Fruit fly (Drosophila melanogaster) whole organism, prepupa: ENCODE results near the gene CG31141.

Experiments
- Blimp-1 ChIP-seq: fragments of 200-800 bp; sonication (Bioruptor generic); optimal IDR thresholded peaks from 3 replicates; lab custom pipeline; 2017; ENCODE audit warnings: missing biosample characterization, missing genetic modification characterization, mild to moderate bottlenecking, moderate library complexity, missing genetic modification reagents
- CG10631 ChIP-seq: fragments of 200-800 bp; sonication (Bioruptor generic); optimal IDR thresholded peaks from 2 replicates; lab custom pipeline; 2016; ENCODE audit warnings: missing biosample characterization, missing genetic modification characterization
- CG10669 ChIP-seq: fragments of 200-800 bp; sonication (Bioruptor generic); optimal IDR thresholded peaks from 3 replicates; lab custom pipeline; 2018; ENCODE audit warnings: missing biosample characterization, mild to moderate bottlenecking, missing genetic modification characterization, moderate library complexity
- CG11762 ChIP-seq: fragments of 200-800 bp; sonication (Bioruptor generic); optimal IDR thresholded peaks from 3 replicates; lab custom pipeline; 2016; ENCODE audit warnings: missing biosample characterization, missing genetic modification characterization; ENCODE audit not compliant: insufficient read depth
- CG11902 ChIP-seq: fragments of 200-800 bp; sonication (Bioruptor generic); optimal IDR thresholded peaks from 3 replicates; lab custom pipeline; 2016; ENCODE audit warnings: missing biosample characterization, missing genetic modification characterization
- CG15336 ChIP-seq: fragments of 200-800 bp; sonication (Bioruptor generic); IDR thresholded peaks from 2 replicates; pipeline ENCODE4 v1.3.6; 2022; ENCODE audit warnings: missing biosample characterization, missing genetic modification characterization
- CG1621 ChIP-seq: fragments of 200-800 bp; sonication (Bioruptor generic); optimal IDR thresholded peaks from 3 replicates; lab custom pipeline; 2018; ENCODE audit warnings: missing biosample characterization, mild to moderate bottlenecking, missing genetic modification characterization
- CG3032 ChIP-seq: fragments of 200-800 bp; optimal IDR thresholded peaks from 2 replicates; lab custom pipeline; 2019; ENCODE audit warnings: missing biosample characterization, mild to moderate bottlenecking, missing genetic modification characterization, moderate library complexity
- CG31627 ChIP-seq: fragments of 200-800 bp; sonication (Bioruptor generic); optimal IDR thresholded peaks from 3 replicates; lab custom pipeline; 2016; ENCODE audit warnings: missing biosample characterization, missing genetic modification characterization
- CG32006 ChIP-seq: fragments of 200-800 bp; sonication (Bioruptor generic); optimal IDR thresholded peaks from 3 replicates; lab custom pipeline; 2017; ENCODE audit warnings: missing biosample characterization, mild to moderate bottlenecking, missing genetic modification characterization
- CG34406 ChIP-seq: fragments of 200-800 bp; sonication (Bioruptor generic); optimal IDR thresholded peaks from 3 replicates; lab custom pipeline; 2016; ENCODE audit warnings: missing biosample characterization, missing genetic modification characterization
- CG3919 ChIP-seq: fragments of 200-800 bp; sonication (Bioruptor generic); optimal IDR thresholded peaks from 3 replicates; lab custom pipeline; 2016; ENCODE audit warnings: missing biosample characterization, missing genetic modification characterization
- CG4318 ChIP-seq: fragments of 200-800 bp; sonication (Bioruptor generic); optimal IDR thresholded peaks from 3 replicates; lab custom pipeline; 2017; ENCODE audit warnings: missing biosample characterization, mild to moderate bottlenecking, missing genetic modification characterization
- CG6792 ChIP-seq: fragments of 200-800 bp; sonication (Bioruptor generic); optimal IDR thresholded peaks from 3 replicates; lab custom pipeline; 2016; ENCODE audit warnings: missing biosample characterization, missing genetic modification characterization
- CG6808 ChIP-seq: fragments of 200-800 bp; sonication (Bioruptor generic); optimal IDR thresholded peaks from 3 replicates; lab custom pipeline; 2017; ENCODE audit warnings: missing biosample characterization, missing genetic modification characterization, mild to moderate bottlenecking, moderate library complexity, missing genetic modification reagents
- CG6854 ChIP-seq: fragments of 200-800 bp; sonication (Bioruptor generic); optimal IDR thresholded peaks from 2 replicates; lab custom pipeline; 2017; ENCODE audit warnings: missing biosample characterization, mild to moderate bottlenecking, missing genetic modification characterization
- CG7368 ChIP-seq: fragments of 200-800 bp; sonication (Bioruptor generic); optimal IDR thresholded peaks from 3 replicates; lab custom pipeline; 2016; ENCODE audit warnings: missing biosample characterization, missing genetic modification characterization
- CG8119 ChIP-seq: fragments of 200-800 bp; sonication (Bioruptor generic); IDR thresholded peaks from 3 replicates; pipeline ENCODE4 v1.3.6; 2022; ENCODE audit warnings: missing biosample characterization, missing genetic modification characterization
- CG8632 ChIP-seq: fragments of 200-800 bp; sonication (Bioruptor generic); optimal IDR thresholded peaks from 3 replicates; lab custom pipeline; 2016; ENCODE audit warnings: missing biosample characterization, missing genetic modification characterization
- Eip75B ChIP-seq: fragments of 200-800 bp; sonication (Bioruptor generic); optimal IDR thresholded peaks from 3 replicates; lab custom pipeline; 2016; ENCODE audit warnings: missing biosample characterization, missing genetic modification characterization
- Eip78C ChIP-seq: fragments of 200-800 bp; sonication (Bioruptor generic); peaks from one replicate; lab custom pipeline; 2016; ENCODE audit warnings: missing biosample characterization, missing genetic modification characterization
- Eip93F ChIP-seq: fragments of 200-800 bp; sonication (Bioruptor generic); optimal IDR thresholded peaks from 2 replicates; lab custom pipeline; 2016; ENCODE audit warnings: missing biosample characterization, mild to moderate bottlenecking, missing genetic modification characterization
- Hr38 ChIP-seq: sonication (Bioruptor generic); optimal IDR thresholded peaks from 2 replicates; lab custom pipeline; 2016; ENCODE audit warnings: missing biosample characterization, missing genetic modification characterization
- Hr39 ChIP-seq: fragments of 200-800 bp; sonication (Bioruptor generic); optimal IDR thresholded peaks from 2 replicates; lab custom pipeline; 2016; ENCODE audit warnings: missing biosample characterization, missing genetic modification characterization
- Hr4 ChIP-seq: fragments of 200-800 bp; sonication (Bioruptor generic); optimal IDR thresholded peaks from 3 replicates; lab custom pipeline; 2016; ENCODE audit warnings: missing biosample characterization, missing genetic modification characterization
- Met ChIP-seq: fragments of 200-800 bp; sonication (Bioruptor generic); optimal IDR thresholded peaks from 3 replicates; lab custom pipeline; 2016; ENCODE audit warnings: missing biosample characterization, missing genetic modification characterization
- OdsH ChIP-seq: fragments of 200-800 bp; sonication (Bioruptor generic); optimal IDR thresholded peaks from 3 replicates; lab custom pipeline; 2016; ENCODE audit warnings: missing biosample characterization, missing genetic modification characterization
- Smox ChIP-seq: fragments of 200-800 bp; sonication (Bioruptor generic); optimal IDR thresholded peaks from 3 replicates; lab custom pipeline; 2016; ENCODE audit warnings: missing biosample characterization, missing genetic modification characterization
- Sox102F ChIP-seq: fragments of 200-800 bp; sonication (Bioruptor generic); optimal IDR thresholded peaks from 2 replicates; lab custom pipeline; 2016; ENCODE audit warnings: missing biosample characterization, mild to moderate bottlenecking, missing genetic modification characterization
- Sox14 ChIP-seq: fragments of 200-800 bp; sonication (Bioruptor generic); optimal IDR thresholded peaks from 3 replicates; lab custom pipeline; 2016; ENCODE audit warnings: missing biosample characterization, missing genetic modification characterization
- Sox15 ChIP-seq: fragments of 200-800 bp; sonication (Bioruptor generic); optimal IDR thresholded peaks from 3 replicates; lab custom pipeline; 2016; ENCODE audit warnings: missing biosample characterization, missing genetic modification characterization
- dac ChIP-seq: fragments of 200-800 bp; sonication (Bioruptor generic); optimal IDR thresholded peaks from 2 replicates; lab custom pipeline; 2017; ENCODE audit warnings: missing biosample characterization, mild to moderate bottlenecking, missing genetic modification characterization
- dsx ChIP-seq: fragments of 200-800 bp; optimal IDR thresholded peaks from 3 replicates; lab custom pipeline; 2019; ENCODE audit warnings: missing biosample characterization, mild to moderate bottlenecking, missing genetic modification characterization, moderate library complexity; ENCODE audit not compliant: poor library complexity, severe bottlenecking
- eg ChIP-seq: fragments of 200-800 bp; sonication (Bioruptor generic); IDR thresholded peaks from 3 replicates; pipeline ENCODE4 v1.3.6; 2022; ENCODE audit warnings: missing biosample characterization, missing genetic modification characterization
- esn ChIP-seq: fragments of 200-800 bp; sonication (Bioruptor generic); optimal IDR thresholded peaks from 2 replicates; lab custom pipeline; 2016; ENCODE audit warnings: missing biosample characterization, mild to moderate bottlenecking, missing genetic modification characterization, moderate library complexity
- fd59A ChIP-seq: fragments of 200-800 bp; sonication (Bioruptor generic); optimal IDR thresholded peaks from 2 replicates; lab custom pipeline; 2017; ENCODE audit warnings: missing biosample characterization, mild to moderate bottlenecking, missing genetic modification characterization, missing genetic modification reagents
- fd85E ChIP-seq: fragments of 200-800 bp; sonication (Bioruptor generic); optimal IDR thresholded peaks from 3 replicates; lab custom pipeline; 2016; ENCODE audit warnings: missing biosample characterization, missing genetic modification characterization
- fkh ChIP-seq: fragments of 200-800 bp; sonication (Bioruptor generic); optimal IDR thresholded peaks from 3 replicates; lab custom pipeline; 2017; ENCODE audit warnings: missing biosample characterization, mild to moderate bottlenecking, missing genetic modification characterization, moderate library complexity
- lz ChIP-seq: fragments of 200-800 bp; sonication (Bioruptor generic); optimal IDR thresholded peaks from 3 replicates; lab custom pipeline; 2016; ENCODE audit warnings: missing biosample characterization, missing genetic modification characterization
- spab ChIP-seq: fragments of 200-800 bp; sonication (Bioruptor generic); optimal IDR thresholded peaks from 2 replicates; lab custom pipeline; 2017; ENCODE audit warnings: missing biosample characterization, mild to moderate bottlenecking, missing genetic modification characterization, missing genetic modification reagents
- ss ChIP-seq, 2 experiments: fragments of 200-800 bp; sonication (Bioruptor generic); optimal IDR thresholded peaks; 2 replicates in 1 of 2; 3 replicates in 1 of 2; lab custom pipeline; 2017 to 2018; ENCODE audit warnings: mild to moderate bottlenecking in 2 of 2, missing biosample characterization in 2 of 2, missing genetic modification characterization in 2 of 2, moderate library complexity in 1 of 2
- svp ChIP-seq: fragments of 200-800 bp; sonication (Bioruptor generic); peaks from one replicate; lab custom pipeline; 2016; ENCODE audit warnings: missing biosample characterization, missing genetic modification characterization
- topi ChIP-seq: fragments of 200-800 bp; sonication (Bioruptor generic); optimal IDR thresholded peaks from 3 replicates; lab custom pipeline; 2016; ENCODE audit warnings: missing biosample characterization, missing genetic modification characterization
- vri ChIP-seq: fragments of 200-800 bp; sonication (Bioruptor generic); optimal IDR thresholded peaks from 3 replicates; lab custom pipeline; 2016; ENCODE audit warnings: missing biosample characterization, mild to moderate bottlenecking, missing genetic modification characterization

Gene CG31141

DNA sequence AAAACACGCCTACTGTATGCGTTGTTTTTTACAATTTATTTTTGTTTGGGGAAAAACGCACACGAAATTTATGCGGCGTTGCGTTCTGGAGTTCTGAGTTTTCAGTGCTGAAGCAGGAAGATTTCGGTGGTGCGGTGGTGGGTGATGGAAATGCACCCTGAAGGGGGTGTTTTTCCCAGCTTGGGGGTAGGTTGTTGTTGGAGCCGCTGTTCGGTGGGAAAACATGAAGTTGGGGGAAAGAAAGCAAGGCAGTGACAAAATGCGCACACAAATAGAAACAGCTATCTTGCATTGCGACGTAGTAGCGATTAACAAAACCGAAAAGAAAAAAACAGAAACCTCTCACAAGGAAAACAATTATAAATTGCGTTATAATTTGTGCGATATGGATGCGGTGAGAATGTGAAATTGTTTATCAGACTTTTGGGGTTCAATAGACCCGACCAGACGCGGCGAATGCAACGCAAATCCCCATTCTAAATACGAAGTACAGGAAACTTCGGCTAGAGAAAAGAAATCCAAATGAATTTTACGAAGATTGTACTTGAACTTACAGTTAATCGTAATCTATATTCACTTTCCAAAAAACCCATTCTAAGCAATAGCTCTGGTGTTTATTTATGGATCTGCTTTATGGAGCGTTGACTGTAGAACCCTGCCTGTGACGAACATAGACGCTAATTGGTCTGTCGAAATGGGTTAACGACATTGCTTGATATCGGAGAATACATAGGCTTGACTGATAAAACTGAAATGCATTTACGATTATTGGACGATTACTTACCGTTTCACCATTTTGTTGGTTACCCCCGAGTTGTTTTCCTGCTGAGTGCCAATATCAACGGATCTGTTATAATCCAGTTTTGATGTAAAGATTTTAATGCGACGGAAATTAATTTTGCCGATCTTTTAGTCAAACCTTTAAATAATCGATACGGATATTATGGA lies 34.6 kb upstream of the CG31141 start (continued):
- TF ChIP-seq CG7368 (GFP tag; lab: Kevin White, UChicago) (peak; percentile 22), Eip78C (GFP tag; lab: Kevin White, UChicago) (peak; percentile 90), CG11902 (GFP tag; lab: Kevin White, UChicago) (no peak), CG3032 (tag; lab: Kevin White, UChicago) (no peak), topi (GFP tag; lab: Kevin White, UChicago) (peak; percentile 59), Blimp-1 (peak; percentile 30), Hr4 (peak; percentile 52), CG8119 (GFP tag; lab: Robert Waterston, UW) (peak; percentile 27; the same call in 2 of the 3 replicates), esn (GFP tag; lab: Kevin White, UChicago) (peak; percentile 75), CG10669 (no peak), CG4318 (GFP tag; lab: Kevin White, UChicago) (no peak), spab (GFP tag; lab: Kevin White, UChicago) (no peak), Met (GFP tag; lab: Kevin White, UChicago) (peak; percentile 73), dsx (GFP tag; lab: Kevin White, UChicago) (no peak), Smox (GFP tag; lab: Kevin White, UChicago) (peak; percentile 66), ss (GFP tag; optimal IDR thresholded peaks at IDR 0.05; lab: Kevin White, UChicago) (no peak), lz (GFP tag; lab: Kevin White, UChicago) (peak; percentile 65), CG32006 (GFP tag; lab: Kevin White, UChicago) (peak; percentile 35), Hr38 (GFP tag; lab: Kevin White, UChicago) (no peak), Sox102F (peak; percentile 73), CG1621 (tag; lab: Kevin White, UChicago) (no peak), CG15336 (peak; percentile 46; the same call in 1 of the 2 replicates), CG31627 (peak; percentile 73), CG8632 (GFP tag; lab: Kevin White, UChicago) (peak; percentile 11), dac (GFP tag; lab: Kevin White, UChicago) (no peak)

DNA sequence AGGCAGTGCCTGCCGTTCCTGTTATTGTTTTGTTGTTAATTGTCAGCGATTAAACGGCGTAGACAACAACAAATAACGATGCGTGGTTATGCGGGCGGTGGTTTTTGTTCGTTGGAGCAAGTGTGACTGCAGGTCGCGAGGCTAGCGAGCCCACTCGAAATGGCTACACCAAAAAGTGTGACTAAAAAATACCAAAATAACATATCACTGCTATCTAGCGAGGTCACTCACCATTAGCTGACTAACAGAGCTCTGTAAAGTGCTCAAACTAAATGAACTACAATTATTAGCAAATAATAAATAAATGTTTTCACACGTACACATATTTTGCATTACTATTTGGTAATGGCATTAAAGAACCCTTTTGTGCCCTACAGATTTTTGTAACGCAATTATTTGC lies 33.2 kb upstream of the CG31141 start, which contains the start of gene Pli:
TSS of gene Pli (minus strand) at position 131 of the 400 bp plus-strand sequence.
- TF ChIP-seq fd85E (GFP tag; lab: Kevin White, UChicago) (peak; percentile 41), vri (GFP tag; lab: Kevin White, UChicago) (peak; percentile 8), CG32006 (GFP tag; lab: Kevin White, UChicago) (no peak), Eip75B (GFP tag; lab: Kevin White, UChicago) (peak; percentile 1), Blimp-1 (no peak), svp (GFP tag; lab: Kevin White, UChicago) (peak; percentile 76), Sox14 (GFP tag; lab: Kevin White, UChicago) (peak; percentile 68), CG3032 (tag; lab: Kevin White, UChicago) (peak; percentile 13), CG11902 (GFP tag; lab: Kevin White, UChicago) (no peak), CG8632 (GFP tag; lab: Kevin White, UChicago) (no peak), fd59A (no peak), CG10669 (no peak), CG34406 (no peak), OdsH (GFP tag; lab: Kevin White, UChicago) (no peak), Hr4 (no peak), Hr38 (GFP tag; lab: Kevin White, UChicago) (no peak), ss (GFP tag; optimal IDR thresholded peaks at IDR 0.05; lab: Kevin White, UChicago) (peak in 1 of 2 experiments; percentile 1), Sox15 (no peak), dac (GFP tag; lab: Kevin White, UChicago) (no peak), Eip93F (GFP tag; lab: Kevin White, UChicago) (no peak), Eip78C (GFP tag; lab: Kevin White, UChicago) (peak; percentile 54), CG6808 (GFP tag; lab: Kevin White, UChicago) (peak; percentile 4), CG31627 (no peak), eg (GFP tag; lab: Robert Waterston, UW) (no peak), CG6792 (GFP tag; lab: Kevin White, UChicago) (no peak), CG3919 (GFP tag; lab: Kevin White, UChicago) (peak; percentile 17), CG6854 (GFP tag; lab: Kevin White, UChicago) (peak; percentile 57), dsx (GFP tag; lab: Kevin White, UChicago) (peak; percentile 56), topi (GFP tag; lab: Kevin White, UChicago) (no peak), CG11762 (GFP tag; lab: Kevin White, UChicago) (no peak), Sox102F (no peak), fkh (GFP tag; lab: Kevin White, UChicago) (peak; percentile 78), CG8119 (GFP tag; lab: Robert Waterston, UW) (no peak), CG7368 (GFP tag; lab: Kevin White, UChicago) (no peak), esn (GFP tag; lab: Kevin White, UChicago) (peak; percentile 15), Hr39 (GFP tag; lab: Kevin White, UChicago) (no peak), CG10631 (no peak)
